Worm (Caenorhabditis elegans): Measurements from ENCODE around the gene C37C3.17.

- TF ChIP-seq nhr-85 (tag) (no peak), zip-4 (GFP tag; optimal IDR thresholded peaks at IDR 0.05) (no peak), mdl-1 (tag; optimal IDR thresholded peaks at IDR 0.05) (no peak), ztf-11 (tag; optimal IDR thresholded peaks at IDR 0.05) (no peak), fkh-10 (GFP tag; optimal IDR thresholded peaks at IDR 0.05) (no peak), aha-1 (tag; optimal IDR thresholded peaks at IDR 0.05) (no peak), snu-23 (GFP tag; optimal IDR thresholded peaks at IDR 0.05) (no peak), ceh-82 (tag; optimal IDR thresholded peaks at IDR 0.05) (no peak), nhr-76 (tag; optimal IDR thresholded peaks at IDR 0.05) (no peak)
Observed at ce11 chrV:7824138-7824537, 37.6 kb downstream of the C37C3.17 start.

Data from whole organism, L1 larva.